Worm (Caenorhabditis elegans) whole organism, late embryonic: ENCODE data around the gene R03G8.3.

ENCODE experiments used
- ceh-6 ChIP-seq: fragments of 200-800 bp; sonication (Bioruptor generic); optimal IDR thresholded peaks from 2 replicates; lab custom pipeline; 2018; ENCODE audit warnings: mild to moderate bottlenecking, missing genetic modification characterization, missing compliant biosample characterization
- lin-11 ChIP-seq: fragments of 200-800 bp; sonication (Bioruptor generic); optimal IDR thresholded peaks from 2 replicates; lab custom pipeline; 2018; ENCODE audit warnings: mild to moderate bottlenecking, missing genetic modification characterization, missing compliant biosample characterization
- nfya-1 ChIP-seq: sonication (generic microtip); optimal IDR thresholded peaks from 2 replicates; lab custom pipeline; 2017; ENCODE audit warnings: missing genetic modification characterization, mild to moderate bottlenecking, missing compliant biosample characterization, antibody characterized with exemption, moderate library complexity
- pha-2 ChIP-seq: sonication (generic microtip); optimal IDR thresholded peaks from 2 replicates; lab custom pipeline; 2017; ENCODE audit warnings: mild to moderate bottlenecking, missing genetic modification characterization, missing compliant biosample characterization

DNA sequence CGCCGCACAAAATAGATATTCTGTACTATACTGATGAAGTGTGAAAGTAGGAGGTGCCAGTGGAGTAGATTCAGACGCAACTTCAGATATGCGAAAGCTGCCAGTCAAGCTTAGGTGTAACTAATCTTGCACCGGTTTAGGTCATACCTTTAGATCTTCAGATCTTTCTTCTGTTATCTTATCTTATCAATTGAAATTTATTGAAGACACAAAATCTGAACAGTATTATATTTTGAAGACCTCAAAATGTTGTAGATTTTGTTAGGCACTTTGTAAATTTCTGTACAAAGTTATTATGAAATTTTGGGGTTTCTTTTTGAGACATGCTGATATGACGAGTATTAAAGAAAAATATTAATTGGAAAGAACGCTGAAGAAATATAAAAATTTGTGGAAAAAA, 21.9 kb downstream of the R03G8.3 start:
- no peak for TF ChIP-seq ceh-6
- TF ChIP-seq lin-11 (tag; lab: Kevin White, UChicago): no peak
- TF ChIP-seq nfya-1 (tag; lab: Kevin White, UChicago): no peak
- no peak for TF ChIP-seq pha-2
